Fruit fly (Drosophila melanogaster) whole organism, wandering third instar larva: Measurements from ENCODE around the gene gcm.

Experiments
- Abd-B ChIP-seq: fragments of >200 bp; optimal IDR thresholded peaks from 2 replicates; lab custom pipeline; 2017; ENCODE audit warnings: missing biosample characterization, missing genetic modification characterization
- Dfd ChIP-seq: fragments of >200 bp; optimal IDR thresholded peaks from 2 replicates; lab custom pipeline; 2017; ENCODE audit warnings: missing biosample characterization, missing genetic modification characterization
- Dif ChIP-seq: fragments of 200-275, 200-300 bp; sonication (Bioruptor generic); optimal IDR thresholded peaks from 2 replicates; lab custom pipeline; 2018; ENCODE audit warnings: missing biosample characterization, missing genetic modification characterization; ENCODE audit not compliant: partially characterized antibody
- HLH106 ChIP-seq: fragments of 200-800 bp; optimal IDR thresholded peaks from 3 replicates; lab custom pipeline; 2019; ENCODE audit warnings: missing biosample characterization, mild to moderate bottlenecking, missing genetic modification characterization, moderate library complexity
- Hnf4 ChIP-seq: fragments of 200-800 bp; sonication (Bioruptor generic); optimal IDR thresholded peaks from 2 replicates; lab custom pipeline; 2016; ENCODE audit warnings: missing biosample characterization, mild to moderate bottlenecking, missing genetic modification characterization
- Hr83 ChIP-seq: fragments of 200-300 bp; sonication (Bioruptor generic); optimal IDR thresholded peaks from 2 replicates; lab custom pipeline; 2016; ENCODE audit warnings: missing biosample characterization, mild to moderate bottlenecking, missing genetic modification characterization, moderate library complexity; ENCODE audit not compliant: poor library complexity, severe bottlenecking
- Jra ChIP-seq: sonication (Bioruptor generic); optimal IDR thresholded peaks from 2 replicates; lab custom pipeline; 2016; ENCODE audit warnings: missing biosample characterization, missing genetic modification characterization
- Myc ChIP-seq: fragments of >200 bp; optimal IDR thresholded peaks from 2 replicates; lab custom pipeline; 2017
- OdsH ChIP-seq: fragments of 200-800 bp; sonication (Bioruptor generic); optimal IDR thresholded peaks from 2 replicates; lab custom pipeline; 2016; ENCODE audit warnings: missing biosample characterization, mild to moderate bottlenecking, missing genetic modification characterization
- Rel ChIP-seq, 2 experiments: fragments of 200-800 bp; sonication (Bioruptor generic) in 1 of 2; optimal IDR thresholded peaks; 2 replicates in 1 of 2; 3 replicates in 1 of 2; lab custom pipeline; 2016 to 2019; ENCODE audit warnings: mild to moderate bottlenecking in 2 of 2, missing biosample characterization in 2 of 2, missing genetic modification characterization in 2 of 2, moderate library complexity in 1 of 2
- Sp1 ChIP-seq: fragments of 200-800 bp; sonication (Bioruptor generic); optimal IDR thresholded peaks from 3 replicates; lab custom pipeline; 2019; ENCODE audit warnings: missing biosample characterization, mild to moderate bottlenecking, missing genetic modification characterization, moderate library complexity
- Vsx2 ChIP-seq: fragments of 200-300, 225-300 bp; sonication (Bioruptor generic); optimal IDR thresholded peaks from 2 replicates; lab custom pipeline; 2018; ENCODE audit warnings: missing biosample characterization, missing genetic modification characterization; ENCODE audit not compliant: partially characterized antibody
- br ChIP-seq: fragments of 200-800 bp; sonication (Bioruptor generic); optimal IDR thresholded peaks from 2 replicates; lab custom pipeline; 2016; ENCODE audit warnings: missing biosample characterization, missing genetic modification characterization
- brk ChIP-seq: fragments of 200-800 bp; sonication (Bioruptor generic); optimal IDR thresholded peaks from 2 replicates; lab custom pipeline; 2016; ENCODE audit warnings: missing biosample characterization, mild to moderate bottlenecking, missing genetic modification characterization
- dl ChIP-seq, 2 experiments: fragments of 175-275, 200-275 bp in 1 of 2; fragments of 200-275 bp in 1 of 2; sonication (Bioruptor generic); optimal IDR thresholded peaks; lab custom pipeline; 2018; ENCODE audit warnings: mild to moderate bottlenecking in 2 of 2, missing biosample characterization in 2 of 2, missing genetic modification characterization in 2 of 2, moderate library complexity in 2 of 2; ENCODE audit not compliant: partially characterized antibody in 2 of 2, insufficient read depth in 1 of 2
- dsf ChIP-seq: sonication (Bioruptor generic); optimal IDR thresholded peaks from 2 replicates; lab custom pipeline; 2016; ENCODE audit warnings: missing biosample characterization, missing genetic modification characterization, borderline replicate concordance
- foxo ChIP-seq, 2 experiments: fragments of 200-800 bp; sonication (Bioruptor generic); optimal IDR thresholded peaks; 2 replicates in 1 of 2; 3 replicates in 1 of 2; lab custom pipeline; 2016 to 2017; ENCODE audit warnings: missing biosample characterization in 2 of 2, missing genetic modification characterization in 2 of 2
- fru ChIP-seq: fragments of 200-800 bp; sonication (Bioruptor generic); optimal IDR thresholded peaks from 3 replicates; lab custom pipeline; 2016; ENCODE audit warnings: missing biosample characterization, mild to moderate bottlenecking, missing genetic modification characterization
- h ChIP-seq: fragments of 200-800 bp; sonication (Bioruptor generic); optimal IDR thresholded peaks from 3 replicates; lab custom pipeline; 2016; ENCODE audit warnings: missing biosample characterization, mild to moderate bottlenecking, missing genetic modification characterization
- jim ChIP-seq: fragments of 175-275, 200-325 bp; sonication (Bioruptor generic); optimal IDR thresholded peaks from 2 replicates; lab custom pipeline; 2016; ENCODE audit warnings: missing biosample characterization, mild to moderate bottlenecking, missing genetic modification characterization
- pan ChIP-seq: fragments of >200 bp; optimal IDR thresholded peaks from 2 replicates; lab custom pipeline; 2017
- psq ChIP-seq: fragments of 200-800 bp; sonication (Bioruptor generic); optimal IDR thresholded peaks from 3 replicates; lab custom pipeline; 2017; ENCODE audit warnings: missing biosample characterization, mild to moderate bottlenecking, missing genetic modification characterization, moderate library complexity
- rgr ChIP-seq: fragments of 200-800 bp; sonication (Bioruptor generic); optimal IDR thresholded peaks from 3 replicates; lab custom pipeline; 2016; ENCODE audit warnings: missing biosample characterization, mild to moderate bottlenecking, missing genetic modification characterization
- woc ChIP-seq: sonication (Bioruptor generic); optimal IDR thresholded peaks from 2 replicates; lab custom pipeline; 2016; ENCODE audit warnings: missing biosample characterization, mild to moderate bottlenecking, missing genetic modification characterization

gcm gene

dm6 chr2L:9616654-9617053 is 35.1 kb upstream of the gcm start (continued):
- TF ChIP-seq jim (GFP tag; lab: Kevin White, UChicago) = peak; percentile 82
- TF ChIP-seq Dfd (GFP tag; lab: Kevin White, UChicago) = no peak
- no peak for TF ChIP-seq pan (lab: Kevin White, UChicago)
- TF ChIP-seq, all 38 proteins: peak for 15

DNA sequence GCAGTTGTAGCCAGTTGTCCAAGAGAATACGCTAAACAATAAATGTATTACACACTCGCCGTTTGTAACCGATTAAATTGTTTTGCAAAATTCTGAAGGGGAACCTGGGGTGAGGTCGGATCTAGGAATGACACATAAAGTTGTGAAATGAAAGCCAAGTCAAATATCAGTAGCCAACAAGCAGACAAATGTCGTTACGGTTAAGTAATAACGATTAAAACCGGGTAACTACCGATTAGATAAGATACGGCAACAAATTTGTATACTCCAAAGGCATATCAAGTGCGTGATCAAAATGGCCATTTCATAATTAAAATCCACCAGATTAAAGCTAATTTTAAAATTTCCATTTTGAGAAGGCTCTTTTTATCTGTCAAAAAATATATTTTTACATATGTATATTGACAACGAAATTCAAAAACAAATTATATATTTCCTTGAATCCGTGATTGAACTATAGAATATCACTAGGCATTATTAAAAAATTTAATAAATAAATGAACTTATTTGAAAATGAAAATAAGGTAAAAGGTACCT is 34.5 kb upstream of the gcm start, which contains the start of gene GlcAT-S:
Gene GlcAT-S (plus strand): TSS at position 487 of the 537 bp plus-strand sequence.
- no peak for TF ChIP-seq Rel (GFP tag; optimal IDR thresholded peaks at IDR 0.05; lab: Kevin White, UChicago)
- TF ChIP-seq Rel (tag; optimal IDR thresholded peaks at IDR 0.05; lab: Kevin White, UChicago) = peak; percentile 63
- TF ChIP-seq pan (lab: Kevin White, UChicago) = no peak
- TF ChIP-seq brk (GFP tag; lab: Kevin White, UChicago) = no peak
- no peak for TF ChIP-seq HLH106 (tag; lab: Kevin White, UChicago)

DNA sequence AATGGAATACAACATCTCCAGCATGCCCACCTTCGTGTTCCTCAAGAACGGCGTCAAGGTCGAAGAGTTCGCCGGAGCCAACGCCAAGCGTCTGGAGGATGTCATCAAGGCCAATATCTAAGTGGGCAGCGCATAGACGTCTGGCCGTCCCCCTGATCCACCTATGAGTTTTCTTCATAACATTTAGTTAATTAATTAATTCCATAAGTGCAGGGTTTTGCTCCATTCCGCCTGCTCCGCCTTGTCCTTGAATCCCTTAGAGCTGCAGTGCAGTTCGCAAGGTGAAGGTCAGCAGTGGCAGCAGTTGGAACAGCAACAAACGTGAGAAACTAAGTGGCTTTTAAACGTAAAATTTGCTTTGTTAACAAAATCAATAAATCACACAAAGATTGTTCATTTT is 34.0 kb upstream of the gcm start:
- TF ChIP-seq dsf (GFP tag; lab: Kevin White, UChicago) = no peak

DNA sequence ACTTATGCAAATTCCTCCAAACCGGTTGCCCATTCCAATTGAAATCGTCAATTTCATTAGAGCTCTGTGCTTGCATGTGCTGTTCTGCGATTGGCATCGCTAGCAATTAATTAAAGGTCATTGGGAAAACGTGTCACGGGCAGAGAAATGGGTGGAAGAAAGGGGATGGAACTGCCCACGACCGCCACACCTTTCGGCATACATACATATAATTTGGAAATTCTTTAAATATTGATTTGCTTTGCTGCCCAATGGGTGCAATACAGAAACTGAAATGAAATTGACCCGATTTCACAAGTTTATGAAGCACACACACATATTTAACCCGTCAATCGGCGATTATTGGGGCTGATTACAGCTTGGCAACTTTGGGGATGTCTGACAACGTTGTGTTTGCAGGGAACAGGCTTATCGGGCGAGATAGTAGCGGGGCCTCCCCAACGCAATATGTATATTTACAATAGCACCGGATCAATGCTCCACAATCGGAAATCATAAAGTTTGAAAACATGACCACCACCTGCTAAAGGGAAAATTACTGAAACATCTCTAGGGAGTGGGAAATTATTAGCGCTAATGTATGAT is 33.2 kb upstream of the gcm start:
- TF ChIP-seq Rel (GFP tag; optimal IDR thresholded peaks at IDR 0.05; lab: Kevin White, UChicago) (no peak), Rel (tag; optimal IDR thresholded peaks at IDR 0.05; lab: Kevin White, UChicago) (peak; percentile 99), br (GFP tag; lab: Kevin White, UChicago) (no peak)

DNA sequence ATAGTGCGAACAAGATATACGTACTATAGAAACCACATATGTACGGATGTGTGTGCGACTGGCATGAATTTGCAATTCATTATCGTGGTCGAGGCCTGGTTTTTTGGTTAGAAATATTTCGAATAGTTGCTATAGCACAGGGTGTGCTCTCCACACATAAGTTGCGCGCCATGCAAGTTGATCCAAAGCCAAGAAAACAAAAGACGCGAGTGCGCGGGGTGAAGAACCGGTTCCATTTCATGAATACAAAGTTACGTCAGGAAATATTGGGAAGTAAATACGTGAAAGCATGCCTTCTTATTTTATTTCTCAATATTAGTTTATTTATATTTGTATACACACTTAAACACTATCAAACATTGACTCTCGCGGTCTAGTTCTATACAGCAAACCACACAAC is 32.4 kb upstream of the gcm start:
- TF ChIP-seq Abd-B (GFP tag; lab: Kevin White, UChicago) (no peak), Myc (no peak)

- TF ChIP-seq Hr83 (peak; percentile 64), Jra (GFP tag; lab: Kevin White, UChicago) (peak; percentile 66), woc (GFP tag; lab: Kevin White, UChicago) (no peak), OdsH (GFP tag; lab: Kevin White, UChicago) (peak; percentile 42), br (GFP tag; lab: Kevin White, UChicago) (peak; percentile 2), foxo (GFP tag; optimal IDR thresholded peaks at IDR 0.05; lab: Kevin White, UChicago) (peak in 1 of 2 experiments; percentile 41), h (GFP tag; lab: Kevin White, UChicago) (peak; percentile 47), Rel (GFP tag; optimal IDR thresholded peaks at IDR 0.05; lab: Kevin White, UChicago) (no peak), Rel (tag; optimal IDR thresholded peaks at IDR 0.05; lab: Kevin White, UChicago) (peak; percentile 59), Myc (peak; percentile 85), dsf (GFP tag; lab: Kevin White, UChicago) (no peak), HLH106 (tag; lab: Kevin White, UChicago) (no peak), rgr (GFP tag; lab: Kevin White, UChicago) (peak; percentile 47), psq (GFP tag; lab: Kevin White, UChicago) (peak; percentile 1), Vsx2 (GFP tag; lab: Kevin White, UChicago) (peak; percentile 84), Sp1 (GFP tag; lab: Kevin White, UChicago) (peak; percentile 33), Hnf4 (GFP tag; lab: Kevin White, UChicago) (no peak), Dif (peak; percentile 81), fru (GFP tag; lab: Kevin White, UChicago) (peak; percentile 35), dl (GFP tag; optimal IDR thresholded peaks at IDR 0.05; lab: Kevin White, UChicago; ENCODE audit: insufficient read depth in 1 of 2, partially characterized antibody in 2 of 2) (peak; percentile 58 to 76), Dfd (GFP tag; lab: Kevin White, UChicago) (no peak)
Measured at dm6 chr2L:9613006-9613690, 31.6 kb upstream of the gcm start, which contains the start of gene Trx2. Trx2 (plus strand) TSS chr2L:9613166.
